Fruit fly (Drosophila melanogaster): ENCODE results near the gene alpha-Est10.

The alpha-Est10 gene

DNA sequence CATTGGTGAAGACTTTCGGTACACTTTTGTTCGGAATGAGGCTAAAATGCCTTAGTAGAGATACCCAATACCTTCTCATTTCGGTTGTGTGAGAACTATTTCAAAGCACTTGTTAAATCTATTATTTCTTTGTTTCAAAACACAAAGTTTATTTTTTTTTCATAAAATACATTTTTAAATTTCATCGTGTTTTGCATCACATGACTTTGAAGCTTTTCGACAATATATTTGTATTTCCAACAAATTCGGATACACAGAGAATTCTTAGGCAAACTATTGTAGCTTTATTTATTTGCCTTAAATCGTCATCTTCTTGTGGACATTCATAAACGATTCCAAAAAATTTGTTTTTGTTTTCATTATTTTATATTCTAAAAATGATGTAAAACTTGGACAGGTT, at the start of gene alpha-Est10:
Gene alpha-Est10, minus strand, starts transcription at position 101 of the 400 bp plus-strand sequence.
- TF ChIP-seq tj (GFP tag; optimal IDR thresholded peaks at IDR 0.05) (no peak), kay (GFP tag; ENCODE audit: borderline replicate concordance) (peak; percentile 21)

- TF ChIP-seq Clk (GFP tag; optimal IDR thresholded peaks at IDR 0.05) (no peak), tj (GFP tag; optimal IDR thresholded peaks at IDR 0.05) (peak; percentile 27), kay (GFP tag; ENCODE audit: borderline replicate concordance) (peak; percentile 78), bab1 (GFP tag; optimal IDR thresholded peaks at IDR 0.05) (peak; percentile 26), Hr96 (GFP tag; optimal IDR thresholded peaks at IDR 0.05) (no peak), cic (GFP tag; optimal IDR thresholded peaks at IDR 0.05) (peak; percentile 25), CG7101 (tag; optimal IDR thresholded peaks at IDR 0.05) (no peak)
Observed at dm6 chr3R:7541145-7541860, 47.7 kb upstream of the alpha-Est10 start, which contains the start of the genes alpha-Est3 and alpha-Est2. TSS of gene alpha-Est3 (minus strand) at chr3R:7541631. TSS of gene alpha-Est2 (plus strand) at chr3R:7541810.

DNA sequence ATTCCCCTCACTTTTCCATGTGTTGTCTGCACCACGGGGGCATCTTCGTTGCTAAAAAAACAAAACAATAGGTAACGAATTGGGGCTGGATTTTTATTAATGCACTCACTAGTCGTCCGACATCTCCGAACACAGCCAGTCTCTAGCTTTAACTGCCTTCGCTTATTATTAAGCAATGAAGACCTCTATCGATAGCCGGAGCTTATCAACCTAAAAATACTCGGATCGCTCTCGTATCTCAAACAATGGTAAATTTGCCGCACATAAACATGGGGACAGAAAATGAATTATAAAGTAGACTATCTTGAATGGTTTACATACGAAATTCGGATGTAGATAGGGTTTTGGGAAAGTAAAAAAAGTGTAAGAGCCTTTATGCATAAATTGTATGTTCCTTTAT, 44.8 kb upstream of the alpha-Est10 start, which contains the start of gene alpha-Est4:
Gene alpha-Est4, minus strand, starts transcription at position 181 of the 400 bp plus-strand sequence.
- no peak for TF ChIP-seq CG7045 (GFP tag; optimal IDR thresholded peaks at IDR 0.05)
- no peak for TF ChIP-seq cnc (optimal IDR thresholded peaks at IDR 0.05)
- no peak for TF ChIP-seq Mnt (GFP tag; optimal IDR thresholded peaks at IDR 0.05)
- no peak for TF ChIP-seq bab1 (GFP tag; optimal IDR thresholded peaks at IDR 0.05)
- TF ChIP-seq cic (GFP tag; optimal IDR thresholded peaks at IDR 0.05): no peak

- TF ChIP-seq tj (GFP tag; optimal IDR thresholded peaks at IDR 0.05) (peak; percentile 54), CG14711 (tag; optimal IDR thresholded peaks at IDR 0.05) (no peak), toe (GFP tag; optimal IDR thresholded peaks at IDR 0.05) (peak; percentile 21), bab1 (GFP tag; optimal IDR thresholded peaks at IDR 0.05) (peak; percentile 29), ovo (GFP tag; optimal IDR thresholded peaks at IDR 0.05) (no peak), CG11617 (GFP tag; optimal IDR thresholded peaks at IDR 0.05) (no peak), Hr96 (GFP tag; optimal IDR thresholded peaks at IDR 0.05) (peak; percentile 4), Crg-1 (GFP tag; optimal IDR thresholded peaks at IDR 0.05) (no peak), CG33017 (tag; optimal IDR thresholded peaks at IDR 0.05) (peak; percentile 40), pad (GFP tag; optimal IDR thresholded peaks at IDR 0.05) (no peak), kay (GFP tag; ENCODE audit: borderline replicate concordance) (peak; percentile 87), CG12768 (GFP tag; optimal IDR thresholded peaks at IDR 0.05) (no peak), cnc (optimal IDR thresholded peaks at IDR 0.05) (peak in 1 of 2 experiments; percentile 55), CG7045 (GFP tag; optimal IDR thresholded peaks at IDR 0.05) (no peak), Clk (GFP tag; optimal IDR thresholded peaks at IDR 0.05) (no peak), CG1620 (GFP tag; optimal IDR thresholded peaks at IDR 0.05) (peak; percentile 41), Mnt (GFP tag; optimal IDR thresholded peaks at IDR 0.05) (peak; percentile 31), CG5204 (GFP tag; optimal IDR thresholded peaks at IDR 0.05) (no peak), cic (GFP tag; optimal IDR thresholded peaks at IDR 0.05) (peak; percentile 46), CG7101 (tag; optimal IDR thresholded peaks at IDR 0.05) (peak; percentile 14)
Observed at dm6 chr3R:7536281-7536680, 42.6 kb upstream of the alpha-Est10 start, which contains the start of gene alpha-Est5. TSS of gene alpha-Est5 (minus strand) at chr3R:7536390.

DNA sequence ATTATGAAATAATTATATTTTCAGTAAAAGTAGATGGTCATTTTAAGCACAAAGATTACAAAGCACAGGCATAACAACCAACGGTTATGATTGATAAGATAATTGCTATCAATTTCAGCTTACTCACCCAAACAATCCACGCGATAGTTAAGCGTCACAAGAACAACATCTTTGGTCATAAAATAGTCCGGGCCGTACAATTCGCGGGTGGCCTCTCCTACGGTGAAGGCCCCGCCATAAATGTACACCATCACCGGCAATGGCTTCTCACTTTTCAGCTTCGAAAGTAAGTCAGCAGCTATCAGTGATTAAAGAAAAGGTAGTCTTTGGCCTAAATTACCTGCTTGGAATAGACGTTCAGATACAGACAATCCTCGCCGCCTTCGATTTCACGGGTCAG, 42.0 kb upstream of the alpha-Est10 start:
- TF ChIP-seq Hr96 (GFP tag; optimal IDR thresholded peaks at IDR 0.05) (no peak), ovo (GFP tag; optimal IDR thresholded peaks at IDR 0.05) (no peak), tj (GFP tag; optimal IDR thresholded peaks at IDR 0.05) (no peak), pad (GFP tag; optimal IDR thresholded peaks at IDR 0.05) (no peak), Mnt (GFP tag; optimal IDR thresholded peaks at IDR 0.05) (no peak), CG7101 (tag; optimal IDR thresholded peaks at IDR 0.05) (no peak), bab1 (GFP tag; optimal IDR thresholded peaks at IDR 0.05) (no peak), CG14711 (tag; optimal IDR thresholded peaks at IDR 0.05) (no peak), Crg-1 (GFP tag; optimal IDR thresholded peaks at IDR 0.05) (no peak), CG11617 (GFP tag; optimal IDR thresholded peaks at IDR 0.05) (no peak), CG7045 (GFP tag; optimal IDR thresholded peaks at IDR 0.05) (no peak), cnc (optimal IDR thresholded peaks at IDR 0.05) (no peak), Clk (GFP tag; optimal IDR thresholded peaks at IDR 0.05) (no peak), kay (GFP tag; ENCODE audit: borderline replicate concordance) (no peak), CG1620 (GFP tag; optimal IDR thresholded peaks at IDR 0.05) (no peak), cic (GFP tag; optimal IDR thresholded peaks at IDR 0.05) (no peak), toe (GFP tag; optimal IDR thresholded peaks at IDR 0.05) (no peak)

DNA sequence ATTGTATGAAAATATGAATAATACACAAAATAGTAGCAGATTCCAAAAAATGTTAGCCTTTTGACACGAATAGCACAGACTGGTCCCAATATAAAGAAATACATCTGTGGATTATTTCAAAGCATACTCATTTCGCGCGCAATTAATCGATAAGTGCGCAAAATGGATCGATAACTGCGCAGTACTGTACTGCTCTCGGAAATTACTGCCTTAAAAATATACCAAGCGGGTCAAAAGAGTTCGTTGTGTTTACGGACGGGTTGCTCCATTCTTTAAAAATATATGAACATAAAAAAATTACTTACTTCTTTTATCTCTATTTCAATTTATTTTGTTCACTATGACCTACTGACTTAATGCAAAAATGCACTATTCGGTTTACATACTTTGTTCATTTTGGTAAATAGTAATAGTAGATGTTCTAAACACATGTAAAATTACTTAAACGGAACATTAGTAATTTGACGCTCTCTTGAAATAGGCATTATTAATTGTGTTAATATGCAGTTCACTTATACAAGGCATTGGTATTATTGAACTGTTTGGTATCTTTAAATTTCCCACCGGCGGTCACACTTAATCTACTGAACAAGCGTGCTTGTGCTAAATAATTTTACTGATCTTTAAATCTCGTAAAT, 36.7 kb upstream of the alpha-Est10 start, which contains the start of the genes Rtnl2 and alphaTub84D:
Gene Rtnl2, minus strand, starts transcription at position 58 of the 638 bp plus-strand sequence.
Gene alphaTub84D, plus strand, starts transcription at position 570 of the 638 bp plus-strand sequence.
- TF ChIP-seq Clk (GFP tag; optimal IDR thresholded peaks at IDR 0.05): no peak
- no peak for TF ChIP-seq CG7101 (tag; optimal IDR thresholded peaks at IDR 0.05)
- no peak for TF ChIP-seq pad (GFP tag; optimal IDR thresholded peaks at IDR 0.05)
- no peak for TF ChIP-seq Crg-1 (GFP tag; optimal IDR thresholded peaks at IDR 0.05)
- no peak for TF ChIP-seq CG14711 (tag; optimal IDR thresholded peaks at IDR 0.05)
- no peak for TF ChIP-seq CG1620 (GFP tag; optimal IDR thresholded peaks at IDR 0.05)
- no peak for TF ChIP-seq CG7045 (GFP tag; optimal IDR thresholded peaks at IDR 0.05)
- no peak for TF ChIP-seq CG5204 (GFP tag; optimal IDR thresholded peaks at IDR 0.05)
- no peak for TF ChIP-seq CG12768 (GFP tag; optimal IDR thresholded peaks at IDR 0.05)
- no peak for TF ChIP-seq CG33017 (tag; optimal IDR thresholded peaks at IDR 0.05)
- no peak for TF ChIP-seq toe (GFP tag; optimal IDR thresholded peaks at IDR 0.05)
- no peak for TF ChIP-seq tj (GFP tag; optimal IDR thresholded peaks at IDR 0.05)
- TF ChIP-seq Mnt (GFP tag; optimal IDR thresholded peaks at IDR 0.05): no peak
- TF ChIP-seq ovo (GFP tag; optimal IDR thresholded peaks at IDR 0.05): no peak
- no peak for TF ChIP-seq kay (GFP tag; ENCODE audit: borderline replicate concordance)
- no peak for TF ChIP-seq cnc (optimal IDR thresholded peaks at IDR 0.05)

Measured in whole organism, adult.